Worm (Caenorhabditis elegans) whole organism, L4 larva: ENCODE data around the gene F02E8.4.

ENCODE experiments used
- F10B5.3 ChIP-seq: sonication (generic microtip); optimal IDR thresholded peaks from 2 replicates; lab custom pipeline; 2016; ENCODE audit warnings: mild to moderate bottlenecking, missing genetic modification characterization, missing compliant biosample characterization
- F44E2.7 ChIP-seq: fragments of 200-800 bp; sonication (Bioruptor generic); IDR thresholded peaks from 2 replicates; pipeline ENCODE4 v2.1.2; 2022; ENCODE audit warnings: missing genetic modification characterization, missing compliant biosample characterization
- F49E8.2 ChIP-seq: sonication (generic microtip); optimal IDR thresholded peaks from 2 replicates; lab custom pipeline; 2016; ENCODE audit warnings: missing compliant biosample characterization, mild to moderate bottlenecking, missing genetic modification characterization, borderline replicate concordance
- R02D3.7 ChIP-seq: fragments of 150-350 bp; sonication (generic microtip); optimal IDR thresholded peaks from 3 replicates; lab custom pipeline; 2014; ENCODE audit warnings: missing biosample characterization, missing genetic modification characterization
- T20F7.1 ChIP-seq: fragments of 200-800 bp; sonication (Bioruptor generic); optimal IDR thresholded peaks from 2 replicates; lab custom pipeline; 2018; ENCODE audit warnings: mild to moderate bottlenecking, missing genetic modification characterization, missing compliant biosample characterization
- Y105C5A.15 ChIP-seq: fragments of 200-800 bp; sonication (Bioruptor generic); IDR thresholded peaks from 2 replicates; pipeline ENCODE4 v1.3.6; 2022; ENCODE audit warnings: missing genetic modification characterization, missing compliant biosample characterization
- Y48G9A.11 ChIP-seq: fragments of 200-800 bp; sonication (Bioruptor generic); IDR thresholded peaks from 2 replicates; pipeline ENCODE4 v1.3.6; 2022; ENCODE audit warnings: missing genetic modification reagents, missing genetic modification characterization, missing compliant biosample characterization
- Y5F2A.4 ChIP-seq: fragments of 200-800 bp; sonication (Bioruptor generic); optimal IDR thresholded peaks from 2 replicates; lab custom pipeline; 2018; ENCODE audit warnings: mild to moderate bottlenecking, missing genetic modification characterization, missing compliant biosample characterization
- Y75B8A.6 ChIP-seq: fragments of 200-800 bp; sonication (Bioruptor generic); IDR thresholded peaks from 2 replicates; pipeline ENCODE4 v1.3.6; 2022; ENCODE audit warnings: missing genetic modification reagents, missing genetic modification characterization, missing compliant biosample characterization
- ZK337.2 ChIP-seq: fragments of 200-800 bp; sonication (Bioruptor generic); IDR thresholded peaks from 2 replicates; pipeline ENCODE4 v1.3.6; 2022; ENCODE audit warnings: missing genetic modification reagents, missing genetic modification characterization, missing compliant biosample characterization
- ZK546.5 ChIP-seq, 2 experiments: sonication (generic microtip); optimal IDR thresholded peaks; 2 replicates each; lab custom pipeline; 2017; ENCODE audit warnings: missing biosample characterization in 2 of 2, missing genetic modification characterization in 2 of 2
- ama-1 ChIP-seq: fragments of 150-350 bp; optimal IDR thresholded peaks from 2 replicates; lab custom pipeline; 2014; ENCODE audit warnings: inconsistent platforms, mixed read lengths
- arid-1 ChIP-seq: fragments of 200-800 bp; sonication (Bioruptor generic); conservative IDR thresholded peaks from 2 replicates; pipeline ENCODE4 v1.3.6; 2022; ENCODE audit warnings: missing genetic modification reagents, missing genetic modification characterization, missing compliant biosample characterization
- ceh-28 ChIP-seq: fragments of 150-350 bp; optimal IDR thresholded peaks from 2 replicates; lab custom pipeline; 2014; ENCODE audit warnings: missing biosample characterization, missing genetic modification reagents, missing genetic modification characterization
- ceh-62 ChIP-seq: sonication (generic microtip); optimal IDR thresholded peaks from 2 replicates; lab custom pipeline; 2017; ENCODE audit warnings: missing biosample characterization, missing genetic modification characterization
- daf-16 ChIP-seq, 3 experiments: sonication (generic microtip); optimal IDR thresholded peaks; 2 replicates each; lab custom pipeline; 2016 to 2017; ENCODE audit warnings: missing genetic modification characterization in 3 of 3, missing genetic modification reagents in 3 of 3, mild to moderate bottlenecking in 2 of 3, missing compliant biosample characterization in 2 of 3, missing biosample characterization in 1 of 3, moderate library complexity in 1 of 3
- daf-19 ChIP-seq: fragments of 200-800 bp; sonication (Bioruptor generic); conservative IDR thresholded peaks from 2 replicates; pipeline ENCODE4 v1.3.6; 2022; ENCODE audit warnings: missing genetic modification characterization, missing compliant biosample characterization
- dmd-8 ChIP-seq: fragments of 200-800 bp; sonication (Bioruptor generic); IDR thresholded peaks from 2 replicates; pipeline ENCODE4 v1.3.6; 2022; ENCODE audit warnings: missing genetic modification characterization, missing compliant biosample characterization
- dmd-9 ChIP-seq: fragments of 200-800 bp; sonication (Bioruptor generic); IDR thresholded peaks from 2 replicates; pipeline ENCODE4 v1.3.6; 2022; ENCODE audit warnings: missing genetic modification reagents, missing genetic modification characterization, missing compliant biosample characterization
- dpl-1 ChIP-seq: fragments of 150-350 bp; optimal IDR thresholded peaks from 2 replicates; lab custom pipeline; 2014; ENCODE audit warnings: missing biosample characterization, missing genetic modification reagents, missing genetic modification characterization
- egl-27 ChIP-seq: sonication (generic microtip); optimal IDR thresholded peaks from 3 replicates; lab custom pipeline; 2017; ENCODE audit warnings: missing biosample characterization, missing genetic modification reagents, missing genetic modification characterization
- fos-1 ChIP-seq: fragments of 150-350 bp; optimal IDR thresholded peaks from 2 replicates; lab custom pipeline; 2014; ENCODE audit warnings: missing biosample characterization, missing genetic modification characterization
- jun-1 ChIP-seq: fragments of 150-350 bp; optimal IDR thresholded peaks from 2 replicates; lab custom pipeline; 2014; ENCODE audit warnings: missing biosample characterization, missing genetic modification reagents, missing genetic modification characterization
- lin-1 ChIP-seq: fragments of 200-800 bp; sonication (Bioruptor generic); IDR thresholded peaks from 2 replicates; pipeline ENCODE4 v1.3.6; 2022; ENCODE audit warnings: missing genetic modification reagents, missing genetic modification characterization, missing compliant biosample characterization
- lin-15B ChIP-seq: fragments of 150-350 bp; sonication (generic microtip); optimal IDR thresholded peaks from 3 replicates; lab custom pipeline; 2014; ENCODE audit warnings: missing biosample characterization, missing genetic modification characterization
- lin-29 ChIP-seq: fragments of 200-800 bp; sonication (Bioruptor generic); IDR thresholded peaks from 2 replicates; pipeline ENCODE4 v1.3.6; 2022; ENCODE audit warnings: missing genetic modification reagents, missing genetic modification characterization, missing compliant biosample characterization
- lin-39 ChIP-seq: fragments of 150-350 bp; optimal IDR thresholded peaks from 2 replicates; lab custom pipeline; 2014; ENCODE audit warnings: missing biosample characterization, missing genetic modification reagents, missing genetic modification characterization
- lir-3 ChIP-seq: sonication (generic microtip); optimal IDR thresholded peaks from 2 replicates; lab custom pipeline; 2016; ENCODE audit warnings: mild to moderate bottlenecking, missing genetic modification characterization, missing compliant biosample characterization
- lsy-2 ChIP-seq, 2 experiments: fragments of 150-350 bp in 1 of 2; sonication (generic microtip) in 1 of 2; optimal IDR thresholded peaks; 2 replicates each; lab custom pipeline; 2014 to 2017; ENCODE audit warnings: missing biosample characterization in 2 of 2, missing genetic modification characterization in 2 of 2
- madf-9 ChIP-seq: fragments of 200-800 bp; sonication (Bioruptor generic); conservative IDR thresholded peaks from 2 replicates; pipeline ENCODE4 v1.3.6; 2022; ENCODE audit warnings: missing genetic modification reagents, missing genetic modification characterization, missing compliant biosample characterization
- mdl-1 ChIP-seq, 2 experiments: fragments of 150-350 bp in 1 of 2; sonication (generic microtip) in 1 of 2; optimal IDR thresholded peaks; 2 replicates each; lab custom pipeline; 2014 to 2017; ENCODE audit warnings: missing biosample characterization in 2 of 2, missing genetic modification characterization in 2 of 2
- mep-1 ChIP-seq: fragments of 150-350 bp; sonication (generic microtip); optimal IDR thresholded peaks from 3 replicates; lab custom pipeline; 2014; ENCODE audit warnings: missing biosample characterization, missing genetic modification characterization
- mes-2 ChIP-seq: sonication (generic microtip); optimal IDR thresholded peaks from 2 replicates; lab custom pipeline; 2016; ENCODE audit warnings: missing genotype, mild to moderate bottlenecking, missing genetic modification characterization, missing compliant biosample characterization; ENCODE audit not compliant: poor library complexity, severe bottlenecking
- mxl-3 ChIP-seq: fragments of 200-800 bp; sonication (Bioruptor generic); optimal IDR thresholded peaks from 2 replicates; lab custom pipeline; 2018; ENCODE audit warnings: mild to moderate bottlenecking, missing genetic modification characterization, missing compliant biosample characterization
- nhr-102 ChIP-seq: sonication (generic microtip); optimal IDR thresholded peaks from 2 replicates; lab custom pipeline; 2016; ENCODE audit warnings: mild to moderate bottlenecking, missing genetic modification characterization, moderate library complexity, missing compliant biosample characterization
- nhr-111 ChIP-seq: fragments of 200-800 bp; sonication (Bioruptor generic); optimal IDR thresholded peaks from 2 replicates; lab custom pipeline; 2018; ENCODE audit warnings: mild to moderate bottlenecking, missing genetic modification characterization, missing compliant biosample characterization
- nhr-237 ChIP-seq: sonication (generic microtip); optimal IDR thresholded peaks from 2 replicates; lab custom pipeline; 2017; ENCODE audit warnings: missing biosample characterization, missing genetic modification characterization
- nhr-28 ChIP-seq: fragments of 150-350 bp; optimal IDR thresholded peaks from 2 replicates; lab custom pipeline; 2014; ENCODE audit warnings: missing biosample characterization, missing genetic modification characterization
- nhr-42 ChIP-seq: fragments of 200-800 bp; sonication (Bioruptor generic); IDR thresholded peaks from 2 replicates; pipeline ENCODE4 v1.3.6; 2022; ENCODE audit warnings: missing genetic modification characterization, missing compliant biosample characterization
- nhr-48 ChIP-seq: sonication (generic microtip); optimal IDR thresholded peaks from 2 replicates; lab custom pipeline; 2016; ENCODE audit warnings: mild to moderate bottlenecking, missing genetic modification characterization, missing compliant biosample characterization
- nhr-6 ChIP-seq: fragments of 150-350 bp; optimal IDR thresholded peaks from 2 replicates; lab custom pipeline; 2014; ENCODE audit warnings: missing biosample characterization, missing genetic modification characterization
- pha-4 ChIP-seq, 2 experiments: fragments of 150-350 bp in 1 of 2; fragments of 200-800 bp in 1 of 2; sonication (Bioruptor generic) in 1 of 2; IDR thresholded peaks in 1 of 2; optimal IDR thresholded peaks in 1 of 2; 2 replicates each; pipeline versions ENCODE4 v1.3.6 to Lab custom; 2014 to 2022; ENCODE audit warnings: missing genetic modification characterization in 2 of 2, missing genetic modification reagents in 2 of 2, missing biosample characterization in 1 of 2, missing compliant biosample characterization in 1 of 2
- php-3 ChIP-seq: fragments of 200-800 bp; sonication (Bioruptor generic); IDR thresholded peaks from 2 replicates; pipeline ENCODE4 v1.3.6; 2022; ENCODE audit warnings: missing genetic modification reagents, missing genetic modification characterization, missing compliant biosample characterization
- pqm-1 ChIP-seq: sonication (generic microtip); optimal IDR thresholded peaks from 2 replicates; lab custom pipeline; 2017; ENCODE audit warnings: missing biosample characterization, missing genetic modification characterization
- skn-1 ChIP-seq: fragments of 150-350 bp; optimal IDR thresholded peaks from 2 replicates; lab custom pipeline; 2014; ENCODE audit warnings: missing biosample characterization, missing genetic modification characterization
- tra-1 ChIP-seq: fragments of 200-800 bp; sonication (Bioruptor generic); IDR thresholded peaks from 2 replicates; pipeline ENCODE4 v1.3.6; 2022; ENCODE audit warnings: missing genetic modification reagents, missing genetic modification characterization, missing compliant biosample characterization
- unc-39 ChIP-seq: sonication (generic microtip); optimal IDR thresholded peaks from 2 replicates; lab custom pipeline; 2017; ENCODE audit warnings: missing biosample characterization, missing genetic modification characterization
- zag-1 ChIP-seq: fragments of 150-350 bp; optimal IDR thresholded peaks from 2 replicates; lab custom pipeline; 2014; ENCODE audit warnings: missing biosample characterization, missing genetic modification characterization
- zfp-2 ChIP-seq: sonication (generic microtip); optimal IDR thresholded peaks from 2 replicates; lab custom pipeline; 2016; ENCODE audit warnings: mild to moderate bottlenecking, missing genetic modification characterization, missing compliant biosample characterization
- zip-11 ChIP-seq: fragments of 200-800 bp; sonication (Bioruptor generic); IDR thresholded peaks from 2 replicates; pipeline ENCODE4 v1.3.6; 2022; ENCODE audit warnings: missing genetic modification characterization, missing compliant biosample characterization
- zip-2 ChIP-seq: fragments of 150-350 bp; optimal IDR thresholded peaks from 2 replicates; lab custom pipeline; 2014; ENCODE audit warnings: missing biosample characterization, missing genetic modification characterization
- ztf-7 ChIP-seq: fragments of 150-350 bp; optimal IDR thresholded peaks from 2 replicates; lab custom pipeline; 2014; ENCODE audit warnings: missing biosample characterization, missing genetic modification characterization

Gene F02E8.4

ce11 chrX:4457853-4458322 lies 4.0 kb downstream of the F02E8.4 start, which contains the start of gene aps-2 (continued):
- TF ChIP-seq pha-4 (GFP tag; IDR thresholded peaks at IDR 0.05; lab: Robert Waterston, UW): no peak
- no peak for TF ChIP-seq pha-4 (tag; optimal IDR thresholded peaks at IDR 0.05; lab: Kevin White, UChicago)
- no peak for TF ChIP-seq lin-39 (tag; lab: Kevin White, UChicago)
- no peak for TF ChIP-seq daf-19 (GFP tag; lab: Robert Waterston, UW)
- no peak for TF ChIP-seq F10B5.3
- TF ChIP-seq lin-29 (GFP tag; lab: Robert Waterston, UW): no peak
- TF ChIP-seq arid-1 (GFP tag; lab: Robert Waterston, UW): no peak
- no peak for TF ChIP-seq ZK546.5 (tag; optimal IDR thresholded peaks at IDR 0.05; lab: Kevin White, UChicago)
- TF ChIP-seq dmd-9: no peak
- TF ChIP-seq Y105C5A.15: no peak
- TF ChIP-seq mes-2 (tag; lab: Kevin White, UChicago): peak; percentile 76
- no peak for TF ChIP-seq fos-1 (tag; lab: Kevin White, UChicago)
- 0 out of 2 replicates have a peak, but pooled peaks have one; percentile 25 for TF ChIP-seq php-3 (GFP tag; lab: Robert Waterston, UW)
- no peak for TF ChIP-seq mxl-3 (GFP tag; lab: Kevin White, UChicago)
- TF ChIP-seq madf-9: no peak
- TF ChIP-seq T20F7.1 (GFP tag; lab: Kevin White, UChicago): no peak
- no peak for TF ChIP-seq unc-39 (tag; lab: Kevin White, UChicago)
- no peak for TF ChIP-seq ceh-62 (tag; lab: Kevin White, UChicago)
- no peak for TF ChIP-seq ama-1 (lab: Kevin White, UChicago)
- no peak for TF ChIP-seq lin-15B (tag; lab: Kevin White, UChicago)
- no peak for TF ChIP-seq nhr-48 (tag; lab: Kevin White, UChicago)
- TF ChIP-seq nhr-28 (tag; lab: Kevin White, UChicago): peak; percentile 27
- TF ChIP-seq R02D3.7: no peak
- no peak for TF ChIP-seq egl-27 (tag; lab: Kevin White, UChicago)
- TF ChIP-seq F44E2.7 (GFP tag; lab: Robert Waterston, UW): no peak
- TF ChIP-seq tra-1 (GFP tag; lab: Robert Waterston, UW): no peak
- TF ChIP-seq nhr-102 (tag; lab: Kevin White, UChicago): no peak
- TF ChIP-seq mdl-1 (tag; optimal IDR thresholded peaks at IDR 0.05; lab: Kevin White, UChicago): no peak
- TF ChIP-seq jun-1: no peak
- no peak for TF ChIP-seq Y5F2A.4 (GFP tag; lab: Kevin White, UChicago)
- no peak for TF ChIP-seq nhr-111 (GFP tag; lab: Kevin White, UChicago)
- TF ChIP-seq ceh-28 (tag; lab: Kevin White, UChicago): no peak
- no peak for TF ChIP-seq zip-11 (GFP tag; lab: Robert Waterston, UW)
- no peak for TF ChIP-seq zip-2 (tag; lab: Kevin White, UChicago)
- no peak for TF ChIP-seq Y48G9A.11
- no peak for TF ChIP-seq ztf-7 (tag; lab: Kevin White, UChicago)
- TF ChIP-seq mep-1 (tag; lab: Kevin White, UChicago): peak; percentile 72
- TF ChIP-seq F49E8.2 (tag; lab: Kevin White, UChicago): no peak
- no peak for TF ChIP-seq lsy-2 (tag; optimal IDR thresholded peaks at IDR 0.05; lab: Kevin White, UChicago)
- no peak for TF ChIP-seq daf-16 (GFP tag; optimal IDR thresholded peaks at IDR 0.05; lab: Kevin White, UChicago)
- TF ChIP-seq daf-16 (tag; optimal IDR thresholded peaks at IDR 0.05; lab: Kevin White, UChicago): peak; percentile 10
- no peak for TF ChIP-seq nhr-237 (tag; lab: Kevin White, UChicago)
- no peak for TF ChIP-seq zag-1 (tag; lab: Kevin White, UChicago)
- TF ChIP-seq lir-3 (tag; lab: Kevin White, UChicago): no peak
- no peak for TF ChIP-seq dpl-1 (GFP tag; lab: Kevin White, UChicago)
- no peak for TF ChIP-seq ZK337.2
- TF ChIP-seq dmd-8 (GFP tag; lab: Robert Waterston, UW): no peak
- TF ChIP-seq nhr-42 (GFP tag; lab: Robert Waterston, UW): no peak
- no peak for TF ChIP-seq zfp-2
- no peak for TF ChIP-seq Y75B8A.6
- no peak for TF ChIP-seq lin-1
- no peak for TF ChIP-seq skn-1 (tag; lab: Kevin White, UChicago)
- TF ChIP-seq pqm-1 (tag; lab: Kevin White, UChicago): peak; percentile 5
- peak; percentile 14 for TF ChIP-seq nhr-6
